Worm (Caenorhabditis elegans): Measurements from ENCODE around the gene F15B10.3.

DNA sequence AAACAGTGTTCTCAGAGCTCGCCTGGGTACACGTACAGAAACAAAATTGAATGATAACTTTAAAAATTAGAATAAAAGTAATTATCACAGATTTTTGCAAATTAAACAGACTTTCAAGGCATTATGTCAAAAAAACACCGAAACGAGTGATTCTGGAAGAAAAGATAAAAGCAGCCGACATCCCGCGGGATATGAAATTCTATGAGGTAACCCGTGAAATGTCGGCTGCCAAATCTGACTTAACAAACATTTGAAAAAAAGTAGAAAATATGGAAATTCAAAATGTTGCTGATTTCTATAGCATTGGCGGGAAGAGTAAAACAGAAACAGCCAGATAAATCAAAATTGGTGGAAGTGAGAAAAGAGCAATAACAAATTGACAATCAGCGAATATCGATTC lies 36.9 kb upstream of the F15B10.3 start:
- TF ChIP-seq T22C8.4 (GFP tag; IDR thresholded peaks at IDR 0.05) (no peak), flt-1 (GFP tag; IDR thresholded peaks at IDR 0.05) (no peak), ztf-23 (GFP tag; IDR thresholded peaks at IDR 0.05) (no peak)
